Worm (Caenorhabditis elegans) whole organism, L4 larva: ENCODE results near the gene lgg-2.
A peak's percentile ranks its signal among the peaks of the same experiment; 100 is the strongest.

Experiments used
- dmd-6 ChIP-seq: fragments of 200-800 bp; sonication (Bioruptor generic); IDR thresholded peaks from 2 replicates; pipeline ENCODE4 v1.3.6; 2022; ENCODE audit warnings: missing genetic modification reagents, missing genetic modification characterization, missing compliant biosample characterization
- pqm-1 ChIP-seq: sonication (generic microtip); optimal IDR thresholded peaks from 2 replicates; lab custom pipeline; 2017; ENCODE audit warnings: missing biosample characterization, missing genetic modification characterization

- TF ChIP-seq pqm-1 (tag; lab: Kevin White, UChicago) (no peak), dmd-6 (peak; percentile 72)
These were observed 29.0 kb upstream of the lgg-2 start for ce11 chrIV:10964688-10965087.
